Fruit fly (Drosophila melanogaster): ENCODE data around the gene CG8360.

Gene CG8360

dm6 chr2L:8198757-8199156 lies 14.0 kb upstream of the CG8360 start, which contains the start of gene PGAP5 (continued):
- TF ChIP-seq ato (GFP tag; IDR thresholded peaks at IDR 0.05; ENCODE audit: partially characterized antibody) = peak; percentile 85
- TF ChIP-seq CG11093 (GFP tag; IDR thresholded peaks at IDR 0.05) = no peak
- no peak for TF ChIP-seq so (GFP tag; IDR thresholded peaks at IDR 0.05)
- no peak for TF ChIP-seq sisA (GFP tag; IDR thresholded peaks at IDR 0.05)
- TF ChIP-seq bbx (GFP tag; IDR thresholded peaks at IDR 0.05; ENCODE audit: partially characterized antibody) = peak; percentile 94
- TF ChIP-seq GATAe (GFP tag; conservative IDR thresholded peaks at IDR 0.05) = no peak
- TF ChIP-seq CHES-1-like (GFP tag; optimal IDR thresholded peaks at IDR 0.05) = peak; percentile 26
- no peak for TF ChIP-seq Eip74EF (GFP tag; optimal IDR thresholded peaks at IDR 0.05)
- TF ChIP-seq CG10565 (GFP tag; optimal IDR thresholded peaks at IDR 0.05) = no peak
- TF ChIP-seq al (GFP tag; IDR thresholded peaks at IDR 0.05) = no peak
- peak; percentile 56 for TF ChIP-seq CG2116 (GFP tag; optimal IDR thresholded peaks at IDR 0.05)
- no peak for TF ChIP-seq CG11247 (GFP tag; IDR thresholded peaks at IDR 0.05)
- peak; percentile 94 for TF ChIP-seq CG2129 (GFP tag; IDR thresholded peaks at IDR 0.05; ENCODE audit: partially characterized antibody)
- TF ChIP-seq amos (GFP tag; IDR thresholded peaks at IDR 0.05; ENCODE audit: partially characterized antibody) = peak; percentile 97
- peak; percentile 22 for TF ChIP-seq Fer1 (GFP tag; optimal IDR thresholded peaks at IDR 0.05)
- TF ChIP-seq trem (tag; optimal IDR thresholded peaks at IDR 0.05) = peak; percentile 27
- peak; percentile 84 for TF ChIP-seq pzg (GFP tag; optimal IDR thresholded peaks at IDR 0.05)
- no peak for TF ChIP-seq CG7357 (GFP tag; IDR thresholded peaks at IDR 0.05)
- peak; percentile 61 for TF ChIP-seq Sin3A (optimal IDR thresholded peaks at IDR 0.05)
- TF ChIP-seq C15 (GFP tag; IDR thresholded peaks at IDR 0.05) = no peak
- peak; percentile 87 for TF ChIP-seq inv (GFP tag; IDR thresholded peaks at IDR 0.05; ENCODE audit: partially characterized antibody)
- peak; percentile 93 for TF ChIP-seq Scr (GFP tag; IDR thresholded peaks at IDR 0.05; ENCODE audit: partially characterized antibody)
- TF ChIP-seq CG33213 (GFP tag; optimal IDR thresholded peaks at IDR 0.05) = no peak
- TF ChIP-seq Dref (GFP tag; IDR thresholded peaks at IDR 0.05) = peak; percentile 89
- peak; percentile 85 for TF ChIP-seq HLH4C (GFP tag; IDR thresholded peaks at IDR 0.05; ENCODE audit: partially characterized antibody)
- peak in 1 of 2 experiments; percentile 54 for TF ChIP-seq Pdp1 (GFP tag; optimal IDR thresholded peaks at IDR 0.05)
- no peak for TF ChIP-seq sima (GFP tag; optimal IDR thresholded peaks at IDR 0.05)
- TF ChIP-seq Aef1 (GFP tag; IDR thresholded peaks at IDR 0.05) = no peak

DNA sequence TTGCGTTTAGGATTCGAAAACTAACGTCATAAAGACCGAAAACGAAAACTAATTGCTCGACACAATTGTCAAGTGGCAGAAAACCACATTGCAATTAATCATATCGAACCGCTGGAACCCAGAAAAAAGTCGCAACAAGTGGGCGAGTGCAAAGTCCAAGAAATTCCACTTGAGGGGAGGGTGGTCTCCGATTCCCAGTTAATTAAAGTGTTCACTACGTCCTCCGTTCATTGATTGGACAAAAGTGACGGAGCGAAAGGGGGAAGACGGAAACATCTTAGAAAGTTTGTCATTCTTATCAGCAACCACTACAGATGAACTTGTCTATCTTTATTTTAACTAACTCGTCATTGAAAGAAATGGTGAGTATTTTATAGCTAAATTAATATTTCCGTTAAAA lies 10.2 kb upstream of the CG8360 start:
- TF ChIP-seq z (GFP tag; IDR thresholded peaks at IDR 0.05) (no peak), nom (GFP tag; optimal IDR thresholded peaks at IDR 0.05) (peak; percentile 69), tio (GFP tag; optimal IDR thresholded peaks at IDR 0.05) (no peak), wor (GFP tag; IDR thresholded peaks at IDR 0.05) (no peak), her (GFP tag; optimal IDR thresholded peaks at IDR 0.05) (no peak)

- TF ChIP-seq cg (GFP tag; optimal IDR thresholded peaks at IDR 0.05) = no peak
- peak; percentile 56 for TF ChIP-seq CG13894 (tag; optimal IDR thresholded peaks at IDR 0.05)
- TF ChIP-seq CG11695 (GFP tag; IDR thresholded peaks at IDR 0.05) = no peak
- no peak for TF ChIP-seq Pdp1 (GFP tag; optimal IDR thresholded peaks at IDR 0.05)
- peak; percentile 5 for TF ChIP-seq Med (GFP tag)
- no peak for TF ChIP-seq CG4820 (GFP tag; optimal IDR thresholded peaks at IDR 0.05)
- peak; percentile 12 for TF ChIP-seq CG13296 (GFP tag; optimal IDR thresholded peaks at IDR 0.05)
- no peak for TF ChIP-seq sisA (GFP tag; IDR thresholded peaks at IDR 0.05)
- no peak for TF ChIP-seq hth (optimal IDR thresholded peaks at IDR 0.05)
- peak; percentile 2 for TF ChIP-seq B-H2 (GFP tag; optimal IDR thresholded peaks at IDR 0.05)
- TF ChIP-seq CG2678 (tag; optimal IDR thresholded peaks at IDR 0.05) = peak; percentile 31
- no peak for TF ChIP-seq yki (optimal IDR thresholded peaks at IDR 0.05)
- peak; percentile 6 for TF ChIP-seq exex (tag; optimal IDR thresholded peaks at IDR 0.05)
- no peak for TF ChIP-seq CG7372 (GFP tag; IDR thresholded peaks at IDR 0.05)
Measured at dm6 chr2L:8203748-8204147, 9.0 kb upstream of the CG8360 start.
